Fruit fly (Drosophila melanogaster): ENCODE data around the gene Andorra.

The Andorra gene

dm6 chrX:18179372-18179771 lies at the start of gene Andorra:
TSS of gene Andorra (minus strand) at chrX:18179472.
- no peak for TF ChIP-seq Myc (optimal IDR thresholded peaks at IDR 0.05)
- no peak for TF ChIP-seq Sin3A (optimal IDR thresholded peaks at IDR 0.05)
- TF ChIP-seq ttk (optimal IDR thresholded peaks at IDR 0.05), result no peak
- no peak for TF ChIP-seq insv (optimal IDR thresholded peaks at IDR 0.05)
- no peak for TF ChIP-seq h (optimal IDR thresholded peaks at IDR 0.05)
- no peak for TF ChIP-seq psq (optimal IDR thresholded peaks at IDR 0.05)

- TF ChIP-seq ttk (optimal IDR thresholded peaks at IDR 0.05) (no peak), h (optimal IDR thresholded peaks at IDR 0.05) (no peak), insv (optimal IDR thresholded peaks at IDR 0.05) (no peak), psq (optimal IDR thresholded peaks at IDR 0.05) (no peak), Myc (optimal IDR thresholded peaks at IDR 0.05) (no peak), Sin3A (optimal IDR thresholded peaks at IDR 0.05) (no peak)
Observed at dm6 chrX:18225976-18226375, 46.7 kb upstream of the Andorra start, which contains the start of gene CG33639. TSS of gene CG33639 (minus strand) at chrX:18226076.

dm6 chrX:18208930-18209477 lies 29.7 kb upstream of the Andorra start, which contains the start of gene Him:
TSS of gene Him (plus strand) at chrX:18209427.
- TF ChIP-seq Myc (optimal IDR thresholded peaks at IDR 0.05) (no peak), ttk (optimal IDR thresholded peaks at IDR 0.05) (no peak), h (optimal IDR thresholded peaks at IDR 0.05) (no peak), insv (optimal IDR thresholded peaks at IDR 0.05) (no peak), Sin3A (optimal IDR thresholded peaks at IDR 0.05) (no peak), psq (optimal IDR thresholded peaks at IDR 0.05) (no peak)

- TF ChIP-seq ttk (optimal IDR thresholded peaks at IDR 0.05), result no peak
- no peak for TF ChIP-seq h (optimal IDR thresholded peaks at IDR 0.05)
- no peak for TF ChIP-seq Sin3A (optimal IDR thresholded peaks at IDR 0.05)
- TF ChIP-seq psq (optimal IDR thresholded peaks at IDR 0.05), result no peak
- TF ChIP-seq Myc (optimal IDR thresholded peaks at IDR 0.05), result no peak
- no peak for TF ChIP-seq insv (optimal IDR thresholded peaks at IDR 0.05)
Observed at dm6 chrX:18208079-18208865, 29.0 kb upstream of the Andorra start.

- TF ChIP-seq h (optimal IDR thresholded peaks at IDR 0.05) (no peak), psq (optimal IDR thresholded peaks at IDR 0.05) (no peak), insv (optimal IDR thresholded peaks at IDR 0.05) (no peak), Sin3A (optimal IDR thresholded peaks at IDR 0.05) (no peak)
Observed at dm6 chrX:18207533-18207932, 28.3 kb upstream of the Andorra start.

- TF ChIP-seq Sin3A (optimal IDR thresholded peaks at IDR 0.05) (no peak), psq (optimal IDR thresholded peaks at IDR 0.05) (no peak), insv (optimal IDR thresholded peaks at IDR 0.05) (no peak), h (optimal IDR thresholded peaks at IDR 0.05) (no peak), ttk (optimal IDR thresholded peaks at IDR 0.05) (no peak), Myc (optimal IDR thresholded peaks at IDR 0.05) (no peak)
Observed at dm6 chrX:18205044-18205443, 25.8 kb upstream of the Andorra start, which contains the start of gene Hesr. TSS of gene Hesr (minus strand) at chrX:18205144.

dm6 chrX:18197642-18198041 lies 18.4 kb upstream of the Andorra start:
- TF ChIP-seq Sin3A (optimal IDR thresholded peaks at IDR 0.05) (no peak), h (optimal IDR thresholded peaks at IDR 0.05) (no peak), insv (optimal IDR thresholded peaks at IDR 0.05) (no peak), Myc (optimal IDR thresholded peaks at IDR 0.05) (no peak), psq (optimal IDR thresholded peaks at IDR 0.05) (no peak), ttk (optimal IDR thresholded peaks at IDR 0.05) (no peak)

dm6 chrX:18185944-18186343 lies 6.7 kb upstream of the Andorra start:
- TF ChIP-seq Sin3A (optimal IDR thresholded peaks at IDR 0.05), result no peak
- no peak for TF ChIP-seq ttk (optimal IDR thresholded peaks at IDR 0.05)
- no peak for TF ChIP-seq insv (optimal IDR thresholded peaks at IDR 0.05)
- TF ChIP-seq h (optimal IDR thresholded peaks at IDR 0.05), result no peak
- no peak for TF ChIP-seq psq (optimal IDR thresholded peaks at IDR 0.05)
- TF ChIP-seq Myc (optimal IDR thresholded peaks at IDR 0.05), result no peak

- TF ChIP-seq psq (optimal IDR thresholded peaks at IDR 0.05), result no peak
- TF ChIP-seq insv (optimal IDR thresholded peaks at IDR 0.05), result no peak
- no peak for TF ChIP-seq Myc (optimal IDR thresholded peaks at IDR 0.05)
- no peak for TF ChIP-seq h (optimal IDR thresholded peaks at IDR 0.05)
- TF ChIP-seq Sin3A (optimal IDR thresholded peaks at IDR 0.05), result no peak
- no peak for TF ChIP-seq ttk (optimal IDR thresholded peaks at IDR 0.05)
Observed at dm6 chrX:18181152-18181551, 1.9 kb upstream of the Andorra start.

- no peak for TF ChIP-seq psq (optimal IDR thresholded peaks at IDR 0.05)
Observed at dm6 chrX:18177312-18177711, 2.0 kb downstream of the Andorra start, which contains the start of gene Frq2. TSS of gene Frq2 (plus strand) at chrX:18177612.

- TF ChIP-seq h (optimal IDR thresholded peaks at IDR 0.05) (no peak), Myc (optimal IDR thresholded peaks at IDR 0.05) (no peak), psq (optimal IDR thresholded peaks at IDR 0.05) (no peak), Sin3A (optimal IDR thresholded peaks at IDR 0.05) (no peak), ttk (optimal IDR thresholded peaks at IDR 0.05) (no peak), insv (optimal IDR thresholded peaks at IDR 0.05) (no peak)
Observed at dm6 chrX:18158967-18159366, 20.3 kb downstream of the Andorra start.

dm6 chrX:18154955-18155419 lies 24.3 kb downstream of the Andorra start, which contains the start of gene Frq1:
TSS of gene Frq1 (plus strand) at chrX:18155369.
- no peak for TF ChIP-seq h (optimal IDR thresholded peaks at IDR 0.05)
- no peak for TF ChIP-seq insv (optimal IDR thresholded peaks at IDR 0.05)
- TF ChIP-seq Myc (optimal IDR thresholded peaks at IDR 0.05), result no peak
- TF ChIP-seq Sin3A (optimal IDR thresholded peaks at IDR 0.05), result no peak
- no peak for TF ChIP-seq psq (optimal IDR thresholded peaks at IDR 0.05)
- TF ChIP-seq ttk (optimal IDR thresholded peaks at IDR 0.05), result no peak

All from Kc167 (cell line).